Worm (Caenorhabditis elegans): ENCODE results near the gene trp-1.
A peak's percentile ranks its signal among the peaks of the same experiment; 100 is the strongest.

DNA sequence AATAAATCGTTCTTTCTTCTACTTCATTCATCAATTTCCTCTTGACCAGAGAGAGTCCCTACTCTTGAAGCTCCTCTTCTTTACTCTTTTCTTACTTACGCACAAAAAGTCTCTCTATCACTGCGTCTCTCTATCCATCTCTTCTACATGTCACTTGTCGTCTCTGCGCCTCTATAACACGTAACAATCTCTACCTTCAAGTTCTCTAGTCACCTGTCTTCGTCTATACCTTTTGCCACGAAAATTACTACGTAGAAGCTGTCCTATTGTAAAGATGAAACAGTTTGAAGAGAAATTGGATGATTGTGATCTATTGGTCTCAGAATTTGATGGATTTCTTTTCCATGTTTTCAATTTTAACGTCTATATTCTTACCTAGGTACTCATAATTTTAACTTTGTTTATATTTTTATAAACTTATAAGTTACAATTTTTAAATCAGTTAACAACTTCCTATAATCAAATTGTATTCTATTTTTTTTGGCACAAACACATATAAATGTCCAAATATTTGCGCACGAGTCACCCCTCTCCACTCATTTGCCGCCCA, 22.0 kb downstream of the trp-1 start, which contains the start of gene C02D5.2:
- no peak for TF ChIP-seq zip-8 (tag; optimal IDR thresholded peaks at IDR 0.05)
- no peak for TF ChIP-seq nhr-76 (tag; optimal IDR thresholded peaks at IDR 0.05)
- TF ChIP-seq unc-62 (GFP tag; optimal IDR thresholded peaks at IDR 0.05): peak; percentile 97
- no peak for TF ChIP-seq sptf-1 (tag; optimal IDR thresholded peaks at IDR 0.05)
- peak; percentile 47 for TF ChIP-seq ces-1 (GFP tag; optimal IDR thresholded peaks at IDR 0.05)
- peak; percentile 25 for TF ChIP-seq M03D4.4 (tag; optimal IDR thresholded peaks at IDR 0.05)
- no peak for TF ChIP-seq pha-4 (tag; optimal IDR thresholded peaks at IDR 0.05)
- no peak for TF ChIP-seq unc-39 (tag; optimal IDR thresholded peaks at IDR 0.05)
- TF ChIP-seq nhr-12 (tag; optimal IDR thresholded peaks at IDR 0.05): no peak
- TF ChIP-seq mab-5 (tag; optimal IDR thresholded peaks at IDR 0.05): no peak
- no peak for TF ChIP-seq blmp-1 (tag; optimal IDR thresholded peaks at IDR 0.05)

All from whole organism, mixed stage, embryonic.